Worm (Caenorhabditis elegans): Measurements from ENCODE around the gene Y39A3A.4.

Y39A3A.4 gene

ce11 chrIII:2101895-2102345 is 25.5 kb upstream of the Y39A3A.4 start, which contains the start of gene ppk-2 (continued):
- TF ChIP-seq Y48G9A.11 (GFP tag; IDR thresholded peaks at IDR 0.05) (no peak), lin-15B (tag; optimal IDR thresholded peaks at IDR 0.05) (no peak), nhr-6 (tag; optimal IDR thresholded peaks at IDR 0.05) (no peak), F44E2.7 (GFP tag; IDR thresholded peaks at IDR 0.05) (no peak), set-16 (GFP tag; IDR thresholded peaks at IDR 0.05) (no peak), zip-2 (tag; optimal IDR thresholded peaks at IDR 0.05) (no peak), nhr-11 (tag; optimal IDR thresholded peaks at IDR 0.05) (no peak), nhr-111 (GFP tag; optimal IDR thresholded peaks at IDR 0.05) (no peak), D1046.2 (GFP tag; IDR thresholded peaks at IDR 0.05) (no peak), F10B5.3 (tag; optimal IDR thresholded peaks at IDR 0.05) (no peak), hlh-11 (tag; optimal IDR thresholded peaks at IDR 0.05) (no peak), dmd-8 (GFP tag; IDR thresholded peaks at IDR 0.05) (no peak), T20F7.1 (GFP tag; optimal IDR thresholded peaks at IDR 0.05) (no peak), lin-13 (GFP tag; optimal IDR thresholded peaks at IDR 0.05) (no peak), mes-2 (tag; optimal IDR thresholded peaks at IDR 0.05; ENCODE audit: poor library complexity, severe bottlenecking) (peak; percentile 43), madf-9 (GFP tag; conservative IDR thresholded peaks at IDR 0.05) (no peak), daf-16 (GFP tag; optimal IDR thresholded peaks at IDR 0.05) (no peak), daf-16 (tag; optimal IDR thresholded peaks at IDR 0.05) (no peak), fkh-10 (GFP tag; optimal IDR thresholded peaks at IDR 0.05) (no peak), lin-29 (GFP tag; IDR thresholded peaks at IDR 0.05) (no peak), spr-3 (GFP tag; optimal IDR thresholded peaks at IDR 0.05) (no peak), ztf-11 (tag; optimal IDR thresholded peaks at IDR 0.05) (no peak)

ce11 chrIII:2101310-2101709 is 24.9 kb upstream of the Y39A3A.4 start:
- TF ChIP-seq Y75B8A.6 (GFP tag; IDR thresholded peaks at IDR 0.05) = no peak
- TF ChIP-seq skn-1 (tag; optimal IDR thresholded peaks at IDR 0.05) = no peak
- TF ChIP-seq hif-1 (tag; optimal IDR thresholded peaks at IDR 0.05) = no peak
- no peak for TF ChIP-seq dmd-9 (GFP tag; IDR thresholded peaks at IDR 0.05)
- no peak for TF ChIP-seq dve-1 (tag; optimal IDR thresholded peaks at IDR 0.05; ENCODE audit: insufficient read depth)
- TF ChIP-seq dmd-8 (GFP tag; IDR thresholded peaks at IDR 0.05) = no peak
- no peak for TF ChIP-seq mes-2 (tag; optimal IDR thresholded peaks at IDR 0.05; ENCODE audit: poor library complexity, severe bottlenecking)

ce11 chrIII:2100842-2101241 is 24.4 kb upstream of the Y39A3A.4 start:
- TF ChIP-seq spr-1 (tag; optimal IDR thresholded peaks at IDR 0.05) (peak; percentile 21), F26F4.8 (GFP tag; conservative IDR thresholded peaks at IDR 0.05) (no peak), mxl-2 (GFP tag; conservative IDR thresholded peaks at IDR 0.05) (no peak), nhr-25 (tag; optimal IDR thresholded peaks at IDR 0.05; ENCODE audit: borderline replicate concordance, insufficient read depth) (no peak), set-16 (GFP tag; IDR thresholded peaks at IDR 0.05) (peak; percentile 87), mep-1 (tag; optimal IDR thresholded peaks at IDR 0.05) (peak; percentile 77), lin-38 (GFP tag; IDR thresholded peaks at IDR 0.05) (peak; percentile 64), zip-2 (tag; optimal IDR thresholded peaks at IDR 0.05) (no peak), mes-2 (tag; optimal IDR thresholded peaks at IDR 0.05; ENCODE audit: poor library complexity, severe bottlenecking) (peak; percentile 65), hif-1 (tag; optimal IDR thresholded peaks at IDR 0.05) (peak; percentile 5 to 71), hmg-1.1 (GFP tag; IDR thresholded peaks at IDR 0.05) (peak; percentile 90), duxl-1 (tag; optimal IDR thresholded peaks at IDR 0.05; ENCODE audit: poor library complexity) (peak; percentile 79), zfp-3 (GFP tag; conservative IDR thresholded peaks at IDR 0.05) (no peak), T26A8.4 (GFP tag; IDR thresholded peaks at IDR 0.05) (peak; percentile 66), ceh-20 (GFP tag; IDR thresholded peaks at IDR 0.05) (0 out of 2 replicates have a peak, but pooled peaks have one; percentile 27), lir-3 (tag; optimal IDR thresholded peaks at IDR 0.05) (no peak), hlh-11 (tag; optimal IDR thresholded peaks at IDR 0.05) (peak; percentile 87), lin-13 (GFP tag; optimal IDR thresholded peaks at IDR 0.05) (peak; percentile 67), R02D3.7 (tag; optimal IDR thresholded peaks at IDR 0.05) (no peak), nhr-102 (tag; optimal IDR thresholded peaks at IDR 0.05) (peak; percentile 32), nhr-28 (tag; optimal IDR thresholded peaks at IDR 0.05) (peak; percentile 28), dve-1 (tag; optimal IDR thresholded peaks at IDR 0.05; ENCODE audit: insufficient read depth) (peak; percentile 68), ztf-11 (tag; optimal IDR thresholded peaks at IDR 0.05) (no peak), lsy-2 (tag; optimal IDR thresholded peaks at IDR 0.05) (peak; percentile 33 to 77), daf-12 (tag; optimal IDR thresholded peaks at IDR 0.05) (no peak), zfp-2 (tag; optimal IDR thresholded peaks at IDR 0.05) (peak; percentile 44), lim-7 (GFP tag; IDR thresholded peaks at IDR 0.05) (no peak), madf-5 (GFP tag; IDR thresholded peaks at IDR 0.05) (no peak)

All from whole organism, L4 larva.